Fruit fly (Drosophila melanogaster) whole organism, embryonic: Measurements from ENCODE around the gene CG11842.

Source experiments
- Aef1 ChIP-seq: fragments of 200-800 bp; sonication (Bioruptor generic); IDR thresholded peaks from 3 replicates; pipeline ENCODE4 v1.3.6; 2022; ENCODE audit warnings: missing biosample characterization, missing genetic modification characterization
- Antp ChIP-seq: fragments of 200-800 bp; sonication (Bioruptor generic); optimal IDR thresholded peaks from 3 replicates; lab custom pipeline; 2016; ENCODE audit warnings: missing biosample characterization, missing genetic modification characterization
- BEAF-32 ChIP-seq: fragments of 200-800 bp; sonication (Bioruptor generic); optimal IDR thresholded peaks from 3 replicates; lab custom pipeline; 2017; ENCODE audit warnings: missing biosample characterization, missing genetic modification characterization, mild to moderate bottlenecking, moderate library complexity, missing genetic modification reagents
- Bgb ChIP-seq: fragments of 200-800 bp; sonication (Bioruptor generic); IDR thresholded peaks from 2 replicates; pipeline ENCODE4 v1.3.6; 2022; ENCODE audit warnings: missing biosample characterization, missing genetic modification characterization; ENCODE audit not compliant: partially characterized antibody
- Bteb2 ChIP-seq: fragments of 200-800 bp; sonication (Bioruptor generic); optimal IDR thresholded peaks from 2 replicates; lab custom pipeline; 2016; ENCODE audit warnings: missing biosample characterization, missing genetic modification characterization
- CG10147 ChIP-seq: fragments of 200-800 bp; sonication (Bioruptor generic); optimal IDR thresholded peaks from 2 replicates; lab custom pipeline; 2019; ENCODE audit warnings: missing biosample characterization, mild to moderate bottlenecking, missing genetic modification characterization, moderate library complexity
- CG10209 ChIP-seq: fragments of 200-800 bp; sonication (Bioruptor generic); optimal IDR thresholded peaks from 3 replicates; lab custom pipeline; 2017; ENCODE audit warnings: missing biosample characterization, mild to moderate bottlenecking, missing genetic modification characterization, missing genetic modification reagents
- CG11398 ChIP-seq: fragments of 200-800 bp; sonication (Bioruptor generic); optimal IDR thresholded peaks from 2 replicates; lab custom pipeline; 2016; ENCODE audit warnings: missing biosample characterization, missing genetic modification characterization
- CG11695 ChIP-seq: fragments of 200-800 bp; sonication (Bioruptor generic); IDR thresholded peaks from 3 replicates; pipeline ENCODE4 v1.3.6; 2022; ENCODE audit warnings: missing biosample characterization, missing genetic modification characterization
- CG12104 ChIP-seq: fragments of 200-800 bp; sonication (Bioruptor generic); optimal IDR thresholded peaks from 3 replicates; lab custom pipeline; 2016; ENCODE audit warnings: missing biosample characterization, missing genetic modification characterization
- CG14667 ChIP-seq: fragments of 200-800 bp; sonication (Bioruptor generic); IDR thresholded peaks from 2 replicates; pipeline ENCODE4 v1.3.6; 2022; ENCODE audit warnings: missing biosample characterization, missing genetic modification characterization
- CG14710 ChIP-seq: fragments of 200-800 bp; sonication (Bioruptor generic); optimal IDR thresholded peaks from 3 replicates; lab custom pipeline; 2019; ENCODE audit warnings: missing biosample characterization, mild to moderate bottlenecking, missing genetic modification characterization, moderate library complexity
- CG1602 ChIP-seq: fragments of 200-800 bp; sonication (Bioruptor generic); optimal IDR thresholded peaks from 3 replicates; lab custom pipeline; 2016; ENCODE audit warnings: missing biosample characterization, missing genetic modification characterization
- CG17359 ChIP-seq: fragments of 200-800 bp; sonication (Bioruptor generic); optimal IDR thresholded peaks from 3 replicates; lab custom pipeline; 2018; ENCODE audit warnings: missing biosample characterization, mild to moderate bottlenecking, missing genetic modification characterization, moderate library complexity
- CG2120 ChIP-seq: fragments of 200-800 bp; sonication (Bioruptor generic); optimal IDR thresholded peaks from 3 replicates; lab custom pipeline; 2016; ENCODE audit warnings: missing biosample characterization, missing genetic modification characterization
- CG30403 ChIP-seq: fragments of 200-800 bp; sonication (Bioruptor generic); optimal IDR thresholded peaks from 3 replicates; lab custom pipeline; 2016; ENCODE audit warnings: missing biosample characterization, missing genetic modification characterization
- CG4730 ChIP-seq: fragments of 200-800 bp; sonication (Bioruptor generic); IDR thresholded peaks from 2 replicates; pipeline ENCODE4 v1.3.6; 2022; ENCODE audit warnings: missing biosample characterization, missing genetic modification characterization
- CG6654 ChIP-seq: fragments of 200-800 bp; sonication (Bioruptor generic); optimal IDR thresholded peaks from 2 replicates; lab custom pipeline; 2017; ENCODE audit warnings: missing biosample characterization, mild to moderate bottlenecking, missing genetic modification characterization
- CG6689 ChIP-seq: fragments of 200-800 bp; sonication (Bioruptor generic); IDR thresholded peaks from 2 replicates; pipeline ENCODE4 v1.3.6; 2022; ENCODE audit warnings: missing biosample characterization, missing genetic modification characterization
- CrebB ChIP-seq: fragments of 200-800 bp; sonication (Bioruptor generic); optimal IDR thresholded peaks from 3 replicates; lab custom pipeline; 2018; ENCODE audit warnings: missing biosample characterization, mild to moderate bottlenecking, missing genetic modification characterization
- Dad ChIP-seq: fragments of 200-800 bp; sonication (Bioruptor generic); optimal IDR thresholded peaks from 3 replicates; lab custom pipeline; 2016; ENCODE audit warnings: missing biosample characterization, missing genetic modification characterization
- Fer3 ChIP-seq: fragments of 200-800 bp; sonication (Bioruptor generic); optimal IDR thresholded peaks from 2 replicates; lab custom pipeline; 2018; ENCODE audit warnings: missing biosample characterization, mild to moderate bottlenecking, missing genetic modification characterization, moderate library complexity
- HmgZ ChIP-seq: fragments of 200-800 bp; sonication (Bioruptor generic); optimal IDR thresholded peaks from 2 replicates; lab custom pipeline; 2018; ENCODE audit warnings: missing biosample characterization, mild to moderate bottlenecking, missing genetic modification characterization
- Hmr ChIP-seq: fragments of 200-800 bp; sonication (Bioruptor generic); optimal IDR thresholded peaks from 3 replicates; lab custom pipeline; 2017; ENCODE audit warnings: mild to moderate bottlenecking, missing biosample characterization, missing genetic modification reagents, missing genetic modification characterization
- Lim3 ChIP-seq: fragments of 200-800 bp; sonication (Bioruptor generic); IDR thresholded peaks from 2 replicates; pipeline ENCODE4 v1.3.6; 2022; ENCODE audit warnings: missing biosample characterization, missing genetic modification characterization
- Pdp1 ChIP-seq, 2 experiments: fragments of 200-800 bp; sonication (Bioruptor generic); optimal IDR thresholded peaks; 3 replicates each; lab custom pipeline; 2016; ENCODE audit warnings: missing biosample characterization in 2 of 2, missing genetic modification characterization in 2 of 2, mild to moderate bottlenecking in 1 of 2, moderate library complexity in 1 of 2
- Scr ChIP-seq: fragments of 200-800 bp; sonication (Bioruptor generic); IDR thresholded peaks from 2 replicates; pipeline ENCODE4 v1.3.6; 2022; ENCODE audit warnings: missing biosample characterization, missing genetic modification characterization; ENCODE audit not compliant: partially characterized antibody
- Sin3A ChIP-seq: fragments of >200 bp; optimal IDR thresholded peaks from 2 replicates; lab custom pipeline; 2018
- Sox102F ChIP-seq: fragments of 200-800 bp; sonication (Bioruptor generic); optimal IDR thresholded peaks from 2 replicates; lab custom pipeline; 2018; ENCODE audit warnings: missing biosample characterization, mild to moderate bottlenecking, missing genetic modification characterization, moderate library complexity
- Taf1 ChIP-seq: fragments of 200-800 bp; sonication (Bioruptor generic); IDR thresholded peaks from 2 replicates; pipeline ENCODE4 v1.3.6; 2022; ENCODE audit warnings: missing biosample characterization, missing genetic modification characterization
- Vsx1 ChIP-seq: fragments of 200-800 bp; sonication (Bioruptor generic); optimal IDR thresholded peaks from 2 replicates; lab custom pipeline; 2017; ENCODE audit warnings: missing biosample characterization, mild to moderate bottlenecking, missing genetic modification characterization, missing genetic modification reagents
- YL-1 ChIP-seq: fragments of 200-800 bp; sonication (Bioruptor generic); optimal IDR thresholded peaks from 3 replicates; lab custom pipeline; 2017; ENCODE audit warnings: missing biosample characterization, mild to moderate bottlenecking, missing genetic modification characterization
- amos ChIP-seq: fragments of 200-800 bp; sonication (Bioruptor generic); IDR thresholded peaks from 2 replicates; pipeline ENCODE4 v1.3.6; 2022; ENCODE audit warnings: missing biosample characterization, missing genetic modification characterization; ENCODE audit not compliant: partially characterized antibody
- ash1 ChIP-seq: fragments of 200-800 bp; sonication (Bioruptor generic); optimal IDR thresholded peaks from 2 replicates; lab custom pipeline; 2018; ENCODE audit warnings: missing biosample characterization, mild to moderate bottlenecking, missing genetic modification characterization
- crol ChIP-seq: fragments of 200-800 bp; sonication (Bioruptor generic); IDR thresholded peaks from 2 replicates; pipeline ENCODE4 v1.3.6; 2022; ENCODE audit warnings: missing biosample characterization, missing genetic modification characterization
- dysf ChIP-seq: fragments of 200-800 bp; sonication (Bioruptor generic); IDR thresholded peaks from 3 replicates; pipeline ENCODE4 v1.3.6; 2022; ENCODE audit warnings: missing biosample characterization, missing genetic modification characterization
- ems ChIP-seq: fragments of 200-800 bp; sonication (Bioruptor generic); optimal IDR thresholded peaks from 3 replicates; lab custom pipeline; 2016; ENCODE audit warnings: missing biosample characterization, missing genetic modification characterization
- gce ChIP-seq: fragments of 200-800 bp; sonication (Bioruptor generic); IDR thresholded peaks from 3 replicates; pipeline ENCODE4 v1.3.6; 2022; ENCODE audit warnings: missing biosample characterization, missing genetic modification characterization
- gsb-n ChIP-seq: fragments of 200-800 bp; sonication (Bioruptor generic); optimal IDR thresholded peaks from 3 replicates; lab custom pipeline; 2018; ENCODE audit warnings: missing biosample characterization, mild to moderate bottlenecking, missing genetic modification characterization
- ham ChIP-seq: fragments of 200-800 bp; sonication (Bioruptor generic); IDR thresholded peaks from 2 replicates; pipeline ENCODE4 v1.3.6; 2022; ENCODE audit warnings: missing biosample characterization, missing genetic modification characterization
- insv ChIP-seq, 2 experiments: fragments of 200-800 bp; sonication (Bioruptor generic); optimal IDR thresholded peaks; 3 replicates each; lab custom pipeline; 2016 to 2018; ENCODE audit warnings: missing biosample characterization in 2 of 2, missing genetic modification characterization in 2 of 2
- klu ChIP-seq: fragments of 200-800 bp; sonication (Bioruptor generic); IDR thresholded peaks from 2 replicates; pipeline ENCODE4 v1.3.6; 2022; ENCODE audit warnings: missing biosample characterization, missing genetic modification characterization
- knrl ChIP-seq: fragments of 200-800 bp; sonication (Bioruptor generic); IDR thresholded peaks from 3 replicates; pipeline ENCODE4 v1.3.6; 2022; ENCODE audit warnings: missing biosample characterization, missing genetic modification characterization; ENCODE audit not compliant: partially characterized antibody
- lola ChIP-seq, 3 experiments: fragments of >200 bp in 2 of 3; fragments of 200-800 bp in 1 of 3; sonication (Bioruptor generic) in 1 of 3; optimal IDR thresholded peaks; 2 replicates each; lab custom pipeline; 2017 to 2019; ENCODE audit warnings: missing biosample characterization in 3 of 3, missing genetic modification characterization in 3 of 3, mild to moderate bottlenecking in 1 of 3, moderate library complexity in 1 of 3
- maf-S ChIP-seq: fragments of 200-800 bp; sonication (Bioruptor generic); optimal IDR thresholded peaks from 2 replicates; lab custom pipeline; 2016; ENCODE audit warnings: missing biosample characterization, missing genetic modification characterization
- sug ChIP-seq: fragments of 200-800 bp; optimal IDR thresholded peaks from 2 replicates; lab custom pipeline; 2019; ENCODE audit warnings: missing biosample characterization, mild to moderate bottlenecking, missing genetic modification characterization, moderate library complexity
- wek ChIP-seq: fragments of 200-800 bp; sonication (Bioruptor generic); optimal IDR thresholded peaks from 3 replicates; lab custom pipeline; 2018; ENCODE audit warnings: missing biosample characterization, mild to moderate bottlenecking, missing genetic modification characterization, moderate library complexity
- zfh1 ChIP-seq: fragments of 200-800 bp; sonication (Bioruptor generic); IDR thresholded peaks from 3 replicates; pipeline ENCODE4 v1.3.6; 2022; ENCODE audit warnings: missing biosample characterization, missing genetic modification characterization

CG11842 gene

DNA sequence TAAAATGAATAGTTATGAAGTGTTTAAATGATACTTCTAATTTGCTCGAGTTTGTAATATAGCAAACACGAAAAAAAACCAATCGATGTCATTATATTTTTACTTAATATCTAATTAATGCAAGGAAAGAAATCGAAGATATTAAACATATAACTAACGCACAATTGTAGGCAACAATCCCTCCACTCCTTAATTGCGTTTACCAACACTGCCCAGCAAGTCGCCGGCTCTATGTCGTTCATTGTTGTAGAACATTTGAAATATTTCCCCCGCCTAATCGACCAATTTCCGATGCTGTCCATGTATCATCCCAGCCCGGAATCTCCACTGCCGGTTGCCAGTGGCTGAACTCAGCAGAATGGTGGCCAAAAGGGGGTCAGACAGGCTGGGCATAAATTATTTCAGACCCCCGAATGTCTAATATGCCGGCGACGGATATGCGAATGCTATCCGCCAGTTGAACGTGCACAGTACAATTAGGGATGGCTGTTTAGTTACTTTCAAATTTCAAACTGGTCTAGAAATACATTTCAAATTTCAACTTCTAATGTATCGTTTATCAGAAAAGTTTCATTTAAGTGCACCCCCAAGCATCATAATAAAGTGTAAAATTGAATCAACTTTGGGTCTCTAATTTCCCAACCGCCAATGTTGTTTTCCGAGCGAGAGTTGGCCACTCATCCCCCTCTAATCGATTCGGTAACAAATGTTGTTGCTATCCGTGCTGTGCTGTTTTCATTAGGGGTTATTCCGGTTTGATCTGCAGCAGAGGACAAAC, 16.1 kb downstream of the CG11842 start (continued):
- TF ChIP-seq dysf (GFP tag; lab: Robert Waterston, UW), result peak; percentile 57
- no peak; the same call in 1 of the 2 replicates for TF ChIP-seq Scr (GFP tag; lab: Robert Waterston, UW)
- peak; percentile 3 for TF ChIP-seq CG14710 (tag; lab: Kevin White, UChicago)
- TF ChIP-seq Lim3 (GFP tag; lab: Robert Waterston, UW), result no peak
- peak; percentile 10 for TF ChIP-seq HmgZ (tag; lab: Kevin White, UChicago)
- TF ChIP-seq Hmr (GFP tag; lab: Kevin White, UChicago), result peak; percentile 66
- no peak for TF ChIP-seq BEAF-32 (GFP tag; lab: Kevin White, UChicago)
- peak; percentile 45 for TF ChIP-seq CrebB
- peak; percentile 55 for TF ChIP-seq CG6689 (GFP tag; lab: Robert Waterston, UW)
- peak; percentile 48 for TF ChIP-seq Sox102F (GFP tag; lab: Kevin White, UChicago)
- no peak for TF ChIP-seq gsb-n
- TF ChIP-seq CG30403 (GFP tag; lab: Kevin White, UChicago), result peak; percentile 34
- peak; percentile 19 for TF ChIP-seq Antp (GFP tag; lab: Kevin White, UChicago)
- TF ChIP-seq amos (GFP tag; lab: Robert Waterston, UW), result no peak
- TF ChIP-seq ems (GFP tag; lab: Kevin White, UChicago), result no peak
- TF ChIP-seq knrl (GFP tag; lab: Robert Waterston, UW), result no peak
- peak; percentile 32 for TF ChIP-seq CG17359 (tag; lab: Kevin White, UChicago)
- TF ChIP-seq Sin3A (lab: Kevin White, UChicago), result no peak
- TF ChIP-seq Aef1, result peak; percentile 28; the same call in 1 of the 3 replicates
- TF ChIP-seq Vsx1 (GFP tag; lab: Kevin White, UChicago), result no peak
- TF ChIP-seq zfh1 (GFP tag; lab: Robert Waterston, UW), result peak; percentile 45; the same call in 1 of the 3 replicates
- no peak for TF ChIP-seq CG6654 (GFP tag; lab: Kevin White, UChicago)
- peak; percentile 45; the same call in 1 of the 2 replicates for TF ChIP-seq CG4730 (GFP tag; lab: Robert Waterston, UW)
- peak; percentile 49 for TF ChIP-seq Fer3
- TF ChIP-seq CG11398 (GFP tag; lab: Kevin White, UChicago), result peak; percentile 35
- 0 out of 3 replicates have a peak, but pooled peaks have one; percentile 31 for TF ChIP-seq gce (GFP tag; lab: Robert Waterston, UW)
- no peak for TF ChIP-seq klu (GFP tag; lab: Robert Waterston, UW)
- peak in 1 of 3 experiments; percentile 6 for TF ChIP-seq lola (GFP tag; optimal IDR thresholded peaks at IDR 0.05; lab: Kevin White, UChicago)
- TF ChIP-seq sug, result no peak
- TF ChIP-seq CG10209, result peak; percentile 32
- no peak for TF ChIP-seq Dad (GFP tag; lab: Kevin White, UChicago)
- TF ChIP-seq ash1 (GFP tag; lab: Kevin White, UChicago), result no peak
- no peak for TF ChIP-seq CG12104 (GFP tag; lab: Kevin White, UChicago)
- 0 out of 2 replicates have a peak, but pooled peaks have one; percentile 15 for TF ChIP-seq Taf1 (GFP tag; lab: Robert Waterston, UW)
- TF ChIP-seq Pdp1 (GFP tag; optimal IDR thresholded peaks at IDR 0.05; lab: Kevin White, UChicago), result peak in 1 of 2 experiments; percentile 31
- peak; percentile 71; the same call in 1 of the 3 replicates for TF ChIP-seq CG11695 (GFP tag; lab: Robert Waterston, UW)
- no peak for TF ChIP-seq ham (GFP tag; lab: Robert Waterston, UW)
- peak; percentile 30 for TF ChIP-seq maf-S (GFP tag; lab: Kevin White, UChicago)
- no peak for TF ChIP-seq wek (GFP tag; lab: Kevin White, UChicago)
- no peak for TF ChIP-seq CG10147 (GFP tag; lab: Kevin White, UChicago)
- peak; percentile 69 for TF ChIP-seq CG2120
- no peak for TF ChIP-seq crol (GFP tag; lab: Robert Waterston, UW)
- TF ChIP-seq CG14667 (GFP tag; lab: Robert Waterston, UW), result peak; percentile 8; the same call in 1 of the 2 replicates
- no peak for TF ChIP-seq insv (GFP tag; optimal IDR thresholded peaks at IDR 0.05; lab: Kevin White, UChicago)
- TF ChIP-seq Bteb2 (GFP tag; lab: Kevin White, UChicago), result peak; percentile 16
- TF ChIP-seq YL-1 (GFP tag; lab: Kevin White, UChicago), result no peak
- TF ChIP-seq CG1602 (GFP tag; lab: Kevin White, UChicago), result no peak
- no peak for TF ChIP-seq Bgb (GFP tag; lab: Robert Waterston, UW)
